Worm (Caenorhabditis elegans): Measurements from ENCODE around the gene toca-2.
"Not testable (repeated sequence)": the region's sequence is repeated elsewhere in the genome, so short reads cannot be mapped to it uniquely, and the experiment has no call there.

The toca-2 gene

ce11 chrIII:13748312-13748711, 7.4 kb upstream of the toca-2 start, which contains the start of gene K08E3.2:
Gene K08E3.2, minus strand, starts transcription at chrIII:13748686.
- TF ChIP-seq hmg-1.1 (GFP tag; IDR thresholded peaks at IDR 0.05) (0 out of 2 replicates have a peak, but pooled peaks have one; percentile 28), dmd-8 (GFP tag; IDR thresholded peaks at IDR 0.05) (no peak), saeg-2 (GFP tag; IDR thresholded peaks at IDR 0.05) (no peak), lin-38 (GFP tag; IDR thresholded peaks at IDR 0.05) (no peak), pha-4 (GFP tag; IDR thresholded peaks at IDR 0.05) (0 out of 2 replicates have a peak, but pooled peaks have one; percentile 47), pha-4 (tag; optimal IDR thresholded peaks at IDR 0.05) (no peak), ceh-62 (tag; optimal IDR thresholded peaks at IDR 0.05) (no peak), dmd-9 (GFP tag; IDR thresholded peaks at IDR 0.05) (no peak), pqm-1 (tag; optimal IDR thresholded peaks at IDR 0.05) (no peak), aha-1 (tag) (peak; percentile 15), set-16 (GFP tag; IDR thresholded peaks at IDR 0.05) (peak; percentile 77), ztf-11 (tag; optimal IDR thresholded peaks at IDR 0.05) (no peak), nhr-10 (tag; optimal IDR thresholded peaks at IDR 0.05) (no peak), lin-29 (GFP tag; IDR thresholded peaks at IDR 0.05) (no peak), zip-11 (GFP tag; IDR thresholded peaks at IDR 0.05) (no peak), arid-1 (GFP tag; conservative IDR thresholded peaks at IDR 0.05) (no peak), nhr-25 (tag; optimal IDR thresholded peaks at IDR 0.05; ENCODE audit: borderline replicate concordance, insufficient read depth) (no peak), ces-1 (GFP tag; optimal IDR thresholded peaks at IDR 0.05) (no peak), R02D3.7 (tag; optimal IDR thresholded peaks at IDR 0.05) (no peak), duxl-1 (tag; optimal IDR thresholded peaks at IDR 0.05; ENCODE audit: poor library complexity) (no peak)

ce11 chrIII:13751144-13751543, 4.6 kb upstream of the toca-2 start, which contains the start of gene mlc-7:
Gene mlc-7, plus strand, starts transcription at chrIII:13751444.
- not testable (repeated sequence) for TF ChIP-seq ceh-20 (GFP tag; IDR thresholded peaks at IDR 0.05); egl-43 (GFP tag; IDR thresholded peaks at IDR 0.05); dpl-1 (GFP tag; optimal IDR thresholded peaks at IDR 0.05)

ce11 chrIII:13759691-13760090, 4.0 kb downstream of the toca-2 start:
- no peak for TF ChIP-seq ctbp-1 (GFP tag; IDR thresholded peaks at IDR 0.05)
- TF ChIP-seq aha-1 (tag) = peak; percentile 64
- TF ChIP-seq set-16 (GFP tag; IDR thresholded peaks at IDR 0.05) = peak; percentile 69
- TF ChIP-seq skn-1 (tag; optimal IDR thresholded peaks at IDR 0.05) = no peak

- no peak for TF ChIP-seq nhr-25 (tag; optimal IDR thresholded peaks at IDR 0.05; ENCODE audit: borderline replicate concordance, insufficient read depth)
- TF ChIP-seq set-16 (GFP tag; IDR thresholded peaks at IDR 0.05) = peak; percentile 77
- 0 out of 2 replicates have a peak, but pooled peaks have one; percentile 17 for TF ChIP-seq zfp-3 (GFP tag; conservative IDR thresholded peaks at IDR 0.05)
- 0 out of 2 replicates have a peak, but pooled peaks have one; percentile 28 for TF ChIP-seq D1046.2 (GFP tag; IDR thresholded peaks at IDR 0.05)
- peak; percentile 77 for TF ChIP-seq aha-1 (tag)
Measured at ce11 chrIII:13761022-13761421, 5.3 kb downstream of the toca-2 start.

- no peak for TF ChIP-seq mes-2 (tag; optimal IDR thresholded peaks at IDR 0.05; ENCODE audit: poor library complexity, severe bottlenecking)
- TF ChIP-seq mep-1 (tag; optimal IDR thresholded peaks at IDR 0.05) = peak; percentile 37
- TF ChIP-seq hlh-11 (tag; optimal IDR thresholded peaks at IDR 0.05) = peak; percentile 56
- TF ChIP-seq dve-1 (tag; optimal IDR thresholded peaks at IDR 0.05; ENCODE audit: insufficient read depth) = peak; percentile 61
- 0 out of 2 replicates have a peak, but pooled peaks have one; percentile 50 for TF ChIP-seq php-3 (GFP tag; IDR thresholded peaks at IDR 0.05)
- TF ChIP-seq pqm-1 (tag; optimal IDR thresholded peaks at IDR 0.05) = peak; percentile 77
- TF ChIP-seq nhr-77 (tag; optimal IDR thresholded peaks at IDR 0.05) = peak; percentile 8
- no peak for TF ChIP-seq daf-12 (tag; optimal IDR thresholded peaks at IDR 0.05)
- TF ChIP-seq lsy-2 (tag; optimal IDR thresholded peaks at IDR 0.05) = peak in 1 of 2 experiments; percentile 37
- no peak for TF ChIP-seq lin-29 (GFP tag; IDR thresholded peaks at IDR 0.05)
- no peak for TF ChIP-seq daf-16 (GFP tag; optimal IDR thresholded peaks at IDR 0.05)
- TF ChIP-seq daf-16 (tag; optimal IDR thresholded peaks at IDR 0.05) = peak; percentile 45
- peak; percentile 70 for TF ChIP-seq nhr-28 (tag; optimal IDR thresholded peaks at IDR 0.05)
- TF ChIP-seq aha-1 (tag) = peak; percentile 91
- no peak for TF ChIP-seq nhr-10 (tag; optimal IDR thresholded peaks at IDR 0.05)
- TF ChIP-seq D1046.2 (GFP tag; IDR thresholded peaks at IDR 0.05) = no peak
- TF ChIP-seq hlh-30 (tag; optimal IDR thresholded peaks at IDR 0.05; ENCODE audit: insufficient read depth) = peak; percentile 58
Measured at ce11 chrIII:13762046-13762445, 6.3 kb downstream of the toca-2 start, which contains the start of gene dbn-1. Gene dbn-1, minus strand, starts transcription at chrIII:13762069.

Data from whole organism, L4 larva.